Worm (Caenorhabditis elegans) whole organism, L2 larva: Measurements from ENCODE around the gene mdt-4.

Source experiments
- C34F6.9 ChIP-seq: fragments of 150-350 bp; optimal IDR thresholded peaks from 2 replicates; lab custom pipeline; 2014; ENCODE audit warnings: missing biosample characterization, missing genetic modification characterization
- F13H6.1 ChIP-seq: sonication (generic microtip); optimal IDR thresholded peaks from 2 replicates; lab custom pipeline; 2016; ENCODE audit warnings: missing genetic modification characterization, missing compliant biosample characterization
- R02D3.7 ChIP-seq: fragments of 150-350 bp; optimal IDR thresholded peaks from 2 replicates; lab custom pipeline; 2014; ENCODE audit warnings: missing biosample characterization, missing genetic modification characterization
- Y55F3AM.14 ChIP-seq: fragments of 200-800 bp; sonication (Bioruptor generic); optimal IDR thresholded peaks from 2 replicates; lab custom pipeline; 2018; ENCODE audit warnings: mild to moderate bottlenecking, missing genetic modification characterization, missing compliant biosample characterization
- ZK546.5 ChIP-seq: sonication (generic microtip); optimal IDR thresholded peaks from 2 replicates; lab custom pipeline; 2017; ENCODE audit warnings: missing biosample characterization, missing genetic modification characterization
- alr-1 ChIP-seq: fragments of 150-350 bp; optimal IDR thresholded peaks from 2 replicates; lab custom pipeline; 2014; ENCODE audit warnings: missing biosample characterization, missing genetic modification characterization
- aly-2 ChIP-seq: fragments of 150-350 bp; optimal IDR thresholded peaks from 2 replicates; lab custom pipeline; 2014; ENCODE audit warnings: missing biosample characterization, missing genetic modification characterization
- ama-1 ChIP-seq: fragments of 150-350 bp; optimal IDR thresholded peaks from 2 replicates; lab custom pipeline; 2018; ENCODE audit warnings: inconsistent platforms
- blmp-1 ChIP-seq: sonication (generic microtip); optimal IDR thresholded peaks from 2 replicates; lab custom pipeline; 2017; ENCODE audit warnings: missing genetic modification characterization, mild to moderate bottlenecking, missing compliant biosample characterization, antibody characterized with exemption, moderate library complexity; ENCODE audit not compliant: insufficient read depth
- crh-2 ChIP-seq: sonication (generic microtip); optimal IDR thresholded peaks from 2 replicates; lab custom pipeline; 2017; ENCODE audit warnings: missing biosample characterization, missing genetic modification characterization
- dmd-4 ChIP-seq: sonication (generic microtip); optimal IDR thresholded peaks from 2 replicates; lab custom pipeline; 2017; ENCODE audit warnings: missing biosample characterization, missing genetic modification characterization
- egl-27 ChIP-seq: sonication (generic microtip); optimal IDR thresholded peaks from 3 replicates; lab custom pipeline; 2017; ENCODE audit warnings: missing biosample characterization, missing genetic modification reagents, missing genetic modification characterization
- elt-1 ChIP-seq: fragments of 150-350 bp; optimal IDR thresholded peaks from 2 replicates; lab custom pipeline; 2014; ENCODE audit warnings: missing biosample characterization, missing genetic modification characterization
- elt-3 ChIP-seq: sonication (generic microtip); optimal IDR thresholded peaks from 2 replicates; lab custom pipeline; 2017; ENCODE audit warnings: missing biosample characterization, missing genetic modification characterization
- fos-1 ChIP-seq: fragments of 150-350 bp; optimal IDR thresholded peaks from 2 replicates; lab custom pipeline; 2014; ENCODE audit warnings: missing biosample characterization, missing genetic modification characterization
- gmeb-1 ChIP-seq: fragments of 150-350 bp; optimal IDR thresholded peaks from 2 replicates; lab custom pipeline; 2014; ENCODE audit warnings: missing biosample characterization, missing genetic modification characterization
- lin-11 ChIP-seq: fragments of 150-350 bp; sonication (generic microtip); optimal IDR thresholded peaks from 2 replicates; lab custom pipeline; 2014; ENCODE audit warnings: missing biosample characterization, missing genetic modification characterization, inconsistent platforms, mixed read lengths
- lin-13 ChIP-seq: fragments of 150-350 bp; optimal IDR thresholded peaks from 2 replicates; lab custom pipeline; 2014; ENCODE audit warnings: missing biosample characterization, missing genetic modification reagents, missing genetic modification characterization
- lin-39 ChIP-seq: fragments of 150-350 bp; optimal IDR thresholded peaks from 2 replicates; lab custom pipeline; 2014; ENCODE audit warnings: missing biosample characterization, missing genetic modification reagents, missing genetic modification characterization
- lsy-2 ChIP-seq, 2 experiments: fragments of 150-350 bp in 1 of 2; sonication (generic microtip) in 1 of 2; optimal IDR thresholded peaks; 2 replicates each; lab custom pipeline; 2014 to 2017; ENCODE audit warnings: missing biosample characterization in 2 of 2, missing genetic modification characterization in 2 of 2
- mab-5 ChIP-seq: fragments of 150-350 bp; optimal IDR thresholded peaks from 2 replicates; lab custom pipeline; 2014; ENCODE audit warnings: missing biosample characterization, missing genetic modification characterization
- mbf-1 ChIP-seq: sonication (generic microtip); optimal IDR thresholded peaks from 2 replicates; lab custom pipeline; 2017; ENCODE audit warnings: missing biosample characterization, missing genetic modification characterization
- mdl-1 ChIP-seq, 2 experiments: fragments of 150-350 bp in 1 of 2; sonication (generic microtip) in 1 of 2; optimal IDR thresholded peaks; 2 replicates each; lab custom pipeline; 2017; ENCODE audit warnings: missing biosample characterization in 2 of 2, missing genetic modification characterization in 2 of 2
- nhr-10 ChIP-seq: sonication (generic microtip); optimal IDR thresholded peaks from 2 replicates; lab custom pipeline; 2017; ENCODE audit warnings: missing biosample characterization, missing genetic modification characterization
- nhr-11 ChIP-seq: fragments of 150-350 bp; optimal IDR thresholded peaks from 2 replicates; lab custom pipeline; 2014; ENCODE audit warnings: missing biosample characterization, missing genetic modification characterization
- nhr-12 ChIP-seq: fragments of 150-350 bp; optimal IDR thresholded peaks from 2 replicates; lab custom pipeline; 2014; ENCODE audit warnings: missing biosample characterization, missing genetic modification characterization
- nhr-129 ChIP-seq: fragments of 150-350 bp; optimal IDR thresholded peaks from 2 replicates; lab custom pipeline; 2014; ENCODE audit warnings: missing biosample characterization, missing genetic modification characterization
- nhr-237 ChIP-seq: fragments of 150-350 bp; optimal IDR thresholded peaks from 2 replicates; lab custom pipeline; 2014; ENCODE audit warnings: missing biosample characterization, missing genetic modification characterization
- nhr-6 ChIP-seq: fragments of 150-350 bp; optimal IDR thresholded peaks from 2 replicates; lab custom pipeline; 2014; ENCODE audit warnings: missing biosample characterization, missing genetic modification characterization
- sem-4 ChIP-seq: fragments of 150-350 bp; optimal IDR thresholded peaks from 2 replicates; lab custom pipeline; 2014; ENCODE audit warnings: missing biosample characterization, missing genetic modification reagents, missing genetic modification characterization
- sma-3 ChIP-seq: sonication (generic microtip); optimal IDR thresholded peaks from 2 replicates; lab custom pipeline; 2016; ENCODE audit warnings: missing genetic modification reagents, missing genetic modification characterization, missing compliant biosample characterization
- sma-9 ChIP-seq, 2 experiments: fragments of 150-350 bp in 1 of 2; sonication (generic microtip) in 1 of 2; optimal IDR thresholded peaks; 2 replicates each; lab custom pipeline; 2014 to 2016; ENCODE audit warnings: missing genetic modification characterization in 2 of 2, mild to moderate bottlenecking in 1 of 2, missing biosample characterization in 1 of 2, missing compliant biosample characterization in 1 of 2, missing genetic modification reagents in 1 of 2, moderate library complexity in 1 of 2
- snpc-4 ChIP-seq: fragments of 150-350 bp; optimal IDR thresholded peaks from 2 replicates; lab custom pipeline; 2014; ENCODE audit warnings: missing biosample characterization, missing genetic modification characterization
- unc-39 ChIP-seq: fragments of 150-350 bp; optimal IDR thresholded peaks from 2 replicates; lab custom pipeline; 2014; ENCODE audit warnings: missing biosample characterization, missing genetic modification characterization
- unc-55 ChIP-seq: fragments of 150-350 bp; sonication (generic microtip); optimal IDR thresholded peaks from 3 replicates; lab custom pipeline; 2014; ENCODE audit warnings: missing biosample characterization, missing genetic modification reagents, missing genetic modification characterization
- unc-62 ChIP-seq: fragments of 150-350 bp; optimal IDR thresholded peaks from 2 replicates; lab custom pipeline; 2014; ENCODE audit warnings: missing biosample characterization, missing genetic modification reagents, missing genetic modification characterization
- ztf-1 ChIP-seq: fragments of 200-800 bp; sonication (Bioruptor generic); conservative IDR thresholded peaks from 2 replicates; pipeline ENCODE4 v1.3.6; 2022; ENCODE audit warnings: missing genetic modification characterization, missing compliant biosample characterization
- ztf-11 ChIP-seq: sonication (generic microtip); optimal IDR thresholded peaks from 2 replicates; lab custom pipeline; 2017; ENCODE audit warnings: missing biosample characterization, missing genetic modification characterization
- ztf-4 ChIP-seq: fragments of 150-350 bp; optimal IDR thresholded peaks from 2 replicates; lab custom pipeline; 2014; ENCODE audit warnings: missing biosample characterization, missing genetic modification characterization

mdt-4 gene

ce11 chrII:4948118-4948517 lies 4.4 kb upstream of the mdt-4 start:
- TF ChIP-seq nhr-10 (tag; lab: Kevin White, UChicago) (no peak), sem-4 (no peak), lin-11 (tag; lab: Kevin White, UChicago) (no peak), mbf-1 (tag; lab: Kevin White, UChicago) (no peak), ama-1 (lab: Kevin White, UChicago) (no peak), mdl-1 (tag; optimal IDR thresholded peaks at IDR 0.05; lab: Kevin White, UChicago) (no peak), lin-13 (GFP tag; lab: Kevin White, UChicago) (no peak), blmp-1 (tag; lab: Kevin White, UChicago) (no peak), nhr-12 (tag; lab: Kevin White, UChicago) (no peak)

- peak; percentile 18 for TF ChIP-seq nhr-129 (tag; lab: Kevin White, UChicago)
- peak; percentile 31 for TF ChIP-seq unc-55 (GFP tag; lab: Kevin White, UChicago)
- no peak for TF ChIP-seq F13H6.1
- TF ChIP-seq C34F6.9 (tag; lab: Kevin White, UChicago), result peak; percentile 19
- peak; percentile 42 for TF ChIP-seq lin-13 (GFP tag; lab: Kevin White, UChicago)
- TF ChIP-seq crh-2, result peak; percentile 25
- TF ChIP-seq lsy-2 (tag; optimal IDR thresholded peaks at IDR 0.05; lab: Kevin White, UChicago), result peak in 1 of 2 experiments; percentile 13
- no peak for TF ChIP-seq R02D3.7 (tag; lab: Kevin White, UChicago)
Measured at ce11 chrII:4946775-4947174, 3.0 kb upstream of the mdt-4 start.

ce11 chrII:4945695-4946094 lies 1.9 kb upstream of the mdt-4 start, which contains the start of the genes gldi-11 and ZK546.2:
Gene gldi-11 (minus strand): TSS chrII:4945789.
Gene ZK546.2 (plus strand): TSS chrII:4946027.
- no peak for TF ChIP-seq unc-62 (GFP tag; lab: Kevin White, UChicago)
- no peak for TF ChIP-seq ztf-4
- TF ChIP-seq gmeb-1 (tag; lab: Kevin White, UChicago), result no peak
- TF ChIP-seq crh-2, result no peak
- no peak for TF ChIP-seq sem-4
- TF ChIP-seq dmd-4 (tag; lab: Kevin White, UChicago), result no peak
- peak; percentile 39 for TF ChIP-seq C34F6.9 (tag; lab: Kevin White, UChicago)
- TF ChIP-seq elt-1 (tag; lab: Kevin White, UChicago), result no peak
- no peak for TF ChIP-seq aly-2 (tag; lab: Kevin White, UChicago)
- TF ChIP-seq R02D3.7 (tag; lab: Kevin White, UChicago), result no peak
- TF ChIP-seq nhr-11 (tag; lab: Kevin White, UChicago), result no peak
- peak in 1 of 2 experiments; percentile 29 for TF ChIP-seq lsy-2 (tag; optimal IDR thresholded peaks at IDR 0.05; lab: Kevin White, UChicago)
- TF ChIP-seq ama-1 (lab: Kevin White, UChicago), result peak; percentile 49
- TF ChIP-seq lin-13 (GFP tag; lab: Kevin White, UChicago), result no peak
- no peak for TF ChIP-seq nhr-237 (tag; lab: Kevin White, UChicago)
- TF ChIP-seq egl-27 (tag; lab: Kevin White, UChicago), result no peak
- TF ChIP-seq Y55F3AM.14 (GFP tag; lab: Kevin White, UChicago), result no peak
- TF ChIP-seq snpc-4 (tag; lab: Kevin White, UChicago), result no peak
- no peak for TF ChIP-seq elt-3
- no peak for TF ChIP-seq ztf-1 (GFP tag; lab: Robert Waterston, UW)
- TF ChIP-seq ztf-11 (tag; lab: Kevin White, UChicago), result no peak
- no peak for TF ChIP-seq ZK546.5 (tag; lab: Kevin White, UChicago)
- no peak for TF ChIP-seq unc-39 (tag; lab: Kevin White, UChicago)
- no peak for TF ChIP-seq nhr-10 (tag; lab: Kevin White, UChicago)
- TF ChIP-seq mbf-1 (tag; lab: Kevin White, UChicago), result no peak
- no peak for TF ChIP-seq alr-1 (tag; lab: Kevin White, UChicago)
- no peak for TF ChIP-seq nhr-6 (tag; lab: Kevin White, UChicago)
- TF ChIP-seq mab-5 (tag; lab: Kevin White, UChicago), result no peak
- TF ChIP-seq unc-55 (GFP tag; lab: Kevin White, UChicago), result peak; percentile 27
- TF ChIP-seq, all 48 proteins: peak for 4

ce11 chrII:4942829-4943228 lies 920 bp downstream of the mdt-4 start:
- TF ChIP-seq sma-3 (no peak), ama-1 (lab: Kevin White, UChicago) (no peak), lin-11 (tag; lab: Kevin White, UChicago) (no peak), fos-1 (tag; lab: Kevin White, UChicago) (peak; percentile 75), lin-39 (tag; lab: Kevin White, UChicago) (no peak), nhr-129 (tag; lab: Kevin White, UChicago) (no peak), nhr-11 (tag; lab: Kevin White, UChicago) (no peak), C34F6.9 (tag; lab: Kevin White, UChicago) (no peak), gmeb-1 (tag; lab: Kevin White, UChicago) (peak; percentile 7), crh-2 (peak; percentile 19), sma-9 (GFP tag; optimal IDR thresholded peaks at IDR 0.05; lab: Kevin White, UChicago) (peak; percentile 40), sma-9 (tag; optimal IDR thresholded peaks at IDR 0.05; lab: Kevin White, UChicago) (no peak), mab-5 (tag; lab: Kevin White, UChicago) (no peak), elt-1 (tag; lab: Kevin White, UChicago) (no peak), lsy-2 (tag; optimal IDR thresholded peaks at IDR 0.05; lab: Kevin White, UChicago) (no peak), sem-4 (no peak), nhr-12 (tag; lab: Kevin White, UChicago) (no peak), unc-55 (GFP tag; lab: Kevin White, UChicago) (no peak), elt-3 (no peak), blmp-1 (tag; lab: Kevin White, UChicago) (no peak), aly-2 (tag; lab: Kevin White, UChicago) (no peak), ztf-4 (no peak)
